Fruit fly (Drosophila melanogaster): ENCODE results near the gene CG5421.

dm6 chr2L:12493771-12494317, 45.9 kb upstream of the CG5421 start:
- TF ChIP-seq CG8478 (optimal IDR thresholded peaks at IDR 0.05) (no peak), CTCF (optimal IDR thresholded peaks at IDR 0.05) (no peak)

Data from S2 (cell line).